Fruit fly (Drosophila melanogaster) ovary, adult (tissue): Measurements from ENCODE around the gene mRpS6.

Source experiments
- CG17801 ChIP-seq: fragments of 200-800 bp; optimal IDR thresholded peaks from 2 replicates; lab custom pipeline; 2019; ENCODE audit warnings: missing biosample characterization, mild to moderate bottlenecking, missing genetic modification characterization, moderate library complexity; ENCODE audit not compliant: partially characterized antibody

Gene mRpS6

dm6 chr3L:4408313-4409133 is 44.2 kb downstream of the mRpS6 start:
- no peak for TF ChIP-seq CG17801 (GFP tag; lab: Kevin White, UChicago)

- no peak for TF ChIP-seq CG17801 (GFP tag; lab: Kevin White, UChicago)
Measured at dm6 chr3L:4409134-4409897, 45.0 kb downstream of the mRpS6 start.

- TF ChIP-seq CG17801 (GFP tag; lab: Kevin White, UChicago), result no peak
Measured at dm6 chr3L:4409898-4410629, 45.7 kb downstream of the mRpS6 start.

- TF ChIP-seq CG17801 (GFP tag; lab: Kevin White, UChicago), result no peak
Measured at dm6 chr3L:4411025-4411873, 46.9 kb downstream of the mRpS6 start.

- no peak for TF ChIP-seq CG17801 (GFP tag; lab: Kevin White, UChicago)
Measured at dm6 chr3L:4411951-4412350, 47.6 kb downstream of the mRpS6 start.

- no peak for TF ChIP-seq CG17801 (GFP tag; lab: Kevin White, UChicago)
Measured at dm6 chr3L:4412974-4413373, 48.6 kb downstream of the mRpS6 start.

DNA sequence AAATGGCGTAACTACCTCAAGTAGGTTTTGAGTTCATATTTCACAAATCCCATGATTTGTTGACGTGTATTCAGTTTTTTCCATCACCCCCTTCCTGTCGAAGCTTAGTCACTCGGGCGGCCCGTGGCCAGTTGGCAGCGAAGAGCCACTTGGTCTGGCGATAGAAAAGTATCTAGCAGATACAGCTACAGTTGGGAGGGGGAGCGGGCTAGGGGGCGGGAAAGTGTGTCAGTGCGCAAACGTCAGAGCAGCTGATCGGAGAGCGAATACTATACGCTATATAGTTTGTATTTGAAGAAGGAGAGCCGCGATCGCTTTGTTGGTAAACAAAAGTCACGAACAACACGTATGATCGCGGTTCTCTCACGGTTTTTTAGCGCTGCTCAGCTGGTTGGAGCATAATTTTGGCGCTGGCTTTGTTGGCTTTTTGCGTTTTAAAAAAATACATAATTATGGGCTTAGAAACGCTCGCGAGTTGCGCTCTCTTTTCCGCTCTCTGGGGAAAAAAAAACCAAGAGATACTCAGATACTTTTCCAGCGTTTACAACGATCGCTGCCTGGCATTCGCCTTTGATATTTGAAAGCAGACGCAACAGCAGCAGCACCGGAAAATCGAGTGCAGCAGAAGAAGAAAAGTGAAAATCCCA is 49.6 kb downstream of the mRpS6 start:
- peak; percentile 10 for TF ChIP-seq CG17801 (GFP tag; lab: Kevin White, UChicago)

- TF ChIP-seq CG17801 (GFP tag; lab: Kevin White, UChicago), result no peak
Measured at dm6 chr3L:4414579-4414978, 50.2 kb downstream of the mRpS6 start.
